Worm (Caenorhabditis elegans): ENCODE measurements around the gene mask-1.
A peak's percentile ranks its signal among the peaks of the same experiment; 100 is the strongest.

mask-1 gene

DNA sequence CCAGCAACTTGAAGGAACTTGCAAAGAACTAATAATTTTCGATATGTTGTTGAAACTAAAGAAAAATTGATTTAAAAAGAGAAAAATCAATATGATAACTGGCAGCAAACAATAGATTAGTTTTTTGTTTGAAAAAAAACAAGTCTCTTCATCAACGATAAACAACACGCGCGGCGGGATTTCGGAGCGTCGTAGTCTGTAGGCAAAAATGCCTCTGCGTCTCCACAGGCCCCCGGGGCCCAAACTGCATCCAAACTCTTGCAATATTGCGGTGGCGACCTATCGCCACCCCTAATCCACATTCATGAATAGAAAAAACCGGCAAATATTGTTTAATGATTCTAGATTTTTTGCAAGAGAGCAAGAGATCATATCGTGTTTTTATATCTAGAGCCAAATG is 50.4 kb downstream of the mask-1 start:
- no peak for TF ChIP-seq unc-98 (GFP tag; IDR thresholded peaks at IDR 0.05)
- TF ChIP-seq egl-27 (tag; optimal IDR thresholded peaks at IDR 0.05) = no peak
- TF ChIP-seq lin-35 (GFP tag; optimal IDR thresholded peaks at IDR 0.05) = peak; percentile 5 to 51
- TF ChIP-seq snu-23 (GFP tag; optimal IDR thresholded peaks at IDR 0.05) = peak; percentile 50
- TF ChIP-seq skn-1 (tag; optimal IDR thresholded peaks at IDR 0.05) = peak; percentile 5
- peak; percentile 38 for TF ChIP-seq lin-14 (GFP tag; optimal IDR thresholded peaks at IDR 0.05)
- TF ChIP-seq xbp-1 (tag; optimal IDR thresholded peaks at IDR 0.05) = peak; percentile 4
- no peak for TF ChIP-seq nhr-77 (tag; optimal IDR thresholded peaks at IDR 0.05)
- peak; percentile 19 to 61 for TF ChIP-seq lsy-2 (tag; optimal IDR thresholded peaks at IDR 0.05)
- TF ChIP-seq dpl-1 (GFP tag; optimal IDR thresholded peaks at IDR 0.05) = peak in 2 of 3 experiments; percentile 36 to 39
- no peak for TF ChIP-seq hlh-4 (tag; optimal IDR thresholded peaks at IDR 0.05)
- peak; percentile 34 for TF ChIP-seq mep-1 (tag; optimal IDR thresholded peaks at IDR 0.05)
- TF ChIP-seq ceh-82 (tag; optimal IDR thresholded peaks at IDR 0.05) = peak in 1 of 3 experiments; percentile 5
- peak in 1 of 2 experiments; percentile 24 for TF ChIP-seq ztf-11 (tag; optimal IDR thresholded peaks at IDR 0.05)
- TF ChIP-seq nhr-71 (tag; optimal IDR thresholded peaks at IDR 0.05) = peak; percentile 24
- TF ChIP-seq efl-1 (optimal IDR thresholded peaks at IDR 0.05) = peak; percentile 23 to 44
- no peak for TF ChIP-seq efl-1 (GFP tag; optimal IDR thresholded peaks at IDR 0.05 in 1 of 2)
- TF ChIP-seq fkh-10 (GFP tag; optimal IDR thresholded peaks at IDR 0.05) = peak; percentile 25
- TF ChIP-seq ceh-90 (tag; optimal IDR thresholded peaks at IDR 0.05) = no peak
- no peak for TF ChIP-seq mab-9 (GFP tag; IDR thresholded peaks at IDR 0.05)
- TF ChIP-seq vab-15 (tag; optimal IDR thresholded peaks at IDR 0.05) = no peak
- TF ChIP-seq rnt-1 (tag; optimal IDR thresholded peaks at IDR 0.05) = peak; percentile 49
- TF ChIP-seq blmp-1 (tag; optimal IDR thresholded peaks at IDR 0.05) = peak; percentile 7
- peak; percentile 1 for TF ChIP-seq swsn-7 (tag; optimal IDR thresholded peaks at IDR 0.05)
- TF ChIP-seq nhr-20 (tag; optimal IDR thresholded peaks at IDR 0.05) = peak; percentile 22
- TF ChIP-seq sptf-1 (tag; optimal IDR thresholded peaks at IDR 0.05) = no peak

- TF ChIP-seq ceh-8 (GFP tag; optimal IDR thresholded peaks at IDR 0.05) (peak; percentile 91), fkh-8 (tag; optimal IDR thresholded peaks at IDR 0.05) (no peak), lin-39 (tag; optimal IDR thresholded peaks at IDR 0.05) (no peak), alr-1 (tag; optimal IDR thresholded peaks at IDR 0.05; ENCODE audit: borderline replicate concordance) (no peak), nhr-71 (tag; optimal IDR thresholded peaks at IDR 0.05) (no peak), ceh-82 (tag; optimal IDR thresholded peaks at IDR 0.05) (no peak), elt-2 (tag; optimal IDR thresholded peaks at IDR 0.05) (peak; percentile 6), lin-35 (GFP tag; optimal IDR thresholded peaks at IDR 0.05) (no peak), lin-14 (GFP tag; optimal IDR thresholded peaks at IDR 0.05) (peak; percentile 12), zag-1 (tag; optimal IDR thresholded peaks at IDR 0.05) (no peak), pag-3 (tag; optimal IDR thresholded peaks at IDR 0.05; ENCODE audit: borderline replicate concordance, insufficient read depth) (no peak), sup-37 (GFP tag; optimal IDR thresholded peaks at IDR 0.05) (no peak), lir-3 (tag; optimal IDR thresholded peaks at IDR 0.05; ENCODE audit: poor library complexity) (no peak), ama-1 (optimal IDR thresholded peaks at IDR 0.05) (no peak), unc-30 (tag; optimal IDR thresholded peaks at IDR 0.05) (no peak), F16B12.6 (tag; optimal IDR thresholded peaks at IDR 0.05) (no peak), nhr-237 (tag; optimal IDR thresholded peaks at IDR 0.05) (no peak), unc-86 (tag; optimal IDR thresholded peaks at IDR 0.05) (no peak), pax-3 (tag; optimal IDR thresholded peaks at IDR 0.05) (no peak), nhr-84 (tag; optimal IDR thresholded peaks at IDR 0.05) (no peak), lsy-2 (tag; optimal IDR thresholded peaks at IDR 0.05) (no peak)
These were observed 54.4 kb downstream of the mask-1 start, which contains the start of gene F13B12.2 for ce11 chrIV:10429129-10429528. Gene F13B12.2 (minus strand): TSS chrIV:10429130.
